Fruit fly (Drosophila melanogaster) whole organism, embryonic: ENCODE measurements around the gene Lst8.

Experiments
- Abd-B ChIP-seq: fragments of 200-800 bp; sonication (Bioruptor generic); optimal IDR thresholded peaks from 2 replicates; lab custom pipeline; 2018; ENCODE audit warnings: missing biosample characterization, mild to moderate bottlenecking, missing genetic modification characterization, moderate library complexity
- Asciz ChIP-seq: fragments of 200-800 bp; sonication (Bioruptor generic); optimal IDR thresholded peaks from 2 replicates; lab custom pipeline; 2017; ENCODE audit warnings: missing biosample characterization, mild to moderate bottlenecking, missing genetic modification characterization, missing genetic modification reagents
- B-H2 ChIP-seq: fragments of 200-800 bp; sonication (Bioruptor generic); optimal IDR thresholded peaks from 2 replicates; lab custom pipeline; 2018; ENCODE audit warnings: missing biosample characterization, mild to moderate bottlenecking, missing genetic modification characterization
- C15 ChIP-seq: fragments of 200-800 bp; sonication (Bioruptor generic); IDR thresholded peaks from 3 replicates; pipeline ENCODE4 v1.3.6; 2022; ENCODE audit warnings: missing biosample characterization, missing genetic modification characterization
- CG11247 ChIP-seq: fragments of 200-800 bp; sonication (Bioruptor generic); IDR thresholded peaks from 2 replicates; pipeline ENCODE4 v1.3.6; 2022; ENCODE audit warnings: missing biosample characterization, missing genetic modification characterization
- CG13894 ChIP-seq: fragments of 200-800 bp; sonication (Bioruptor generic); optimal IDR thresholded peaks from 3 replicates; lab custom pipeline; 2018; ENCODE audit warnings: missing biosample characterization, mild to moderate bottlenecking, missing genetic modification characterization, moderate library complexity
- CG15269 ChIP-seq: fragments of 200-800 bp; sonication (Bioruptor generic); optimal IDR thresholded peaks from 2 replicates; lab custom pipeline; 2018; ENCODE audit warnings: missing biosample characterization, mild to moderate bottlenecking, missing genetic modification characterization, moderate library complexity
- CG17359 ChIP-seq: fragments of 200-800 bp; sonication (Bioruptor generic); optimal IDR thresholded peaks from 3 replicates; lab custom pipeline; 2018; ENCODE audit warnings: missing biosample characterization, mild to moderate bottlenecking, missing genetic modification characterization, moderate library complexity
- CG17385 ChIP-seq: fragments of 200-800 bp; sonication (Bioruptor generic); optimal IDR thresholded peaks from 3 replicates; lab custom pipeline; 2018; ENCODE audit warnings: missing biosample characterization, mild to moderate bottlenecking, missing genetic modification characterization
- CG18476 ChIP-seq: fragments of 200-800 bp; sonication (Bioruptor generic); optimal IDR thresholded peaks from 2 replicates; lab custom pipeline; 2016; ENCODE audit warnings: missing biosample characterization, mild to moderate bottlenecking, missing genetic modification characterization
- CG2202 ChIP-seq: fragments of 200-800 bp; sonication (Bioruptor generic); optimal IDR thresholded peaks from 2 replicates; lab custom pipeline; 2018; ENCODE audit warnings: missing biosample characterization, mild to moderate bottlenecking, missing genetic modification characterization
- CG31224 ChIP-seq: fragments of 200-800 bp; sonication (Bioruptor generic); IDR thresholded peaks from 2 replicates; pipeline ENCODE4 v1.3.6; 2022; ENCODE audit warnings: missing biosample characterization, missing genetic modification characterization
- CG31441 ChIP-seq: fragments of 200-800 bp; sonication (Bioruptor generic); IDR thresholded peaks from 2 replicates; pipeline ENCODE4 v1.3.6; 2022; ENCODE audit warnings: missing biosample characterization, missing genetic modification characterization
- CG32532 ChIP-seq: fragments of 200-800 bp; sonication (Bioruptor generic); IDR thresholded peaks from 2 replicates; pipeline ENCODE4 v1.3.6; 2022; ENCODE audit warnings: missing biosample characterization, missing genetic modification characterization
- CG34422 ChIP-seq: fragments of 200-800 bp; sonication (Bioruptor generic); IDR thresholded peaks from 3 replicates; pipeline ENCODE4 v1.3.6; 2022; ENCODE audit warnings: missing biosample characterization, missing genetic modification characterization
- CG4282 ChIP-seq: fragments of 200-800 bp; sonication (Bioruptor generic); optimal IDR thresholded peaks from 2 replicates; lab custom pipeline; 2016; ENCODE audit warnings: missing biosample characterization, missing genetic modification characterization
- CG6683 ChIP-seq: fragments of 200-800 bp; sonication (Bioruptor generic); optimal IDR thresholded peaks from 2 replicates; lab custom pipeline; 2017; ENCODE audit warnings: missing biosample characterization, mild to moderate bottlenecking, missing genetic modification characterization, missing genetic modification reagents
- CG6813 ChIP-seq: fragments of 200-800 bp; sonication (Bioruptor generic); optimal IDR thresholded peaks from 2 replicates; lab custom pipeline; 2017; ENCODE audit warnings: missing biosample characterization, missing genetic modification characterization, mild to moderate bottlenecking, moderate library complexity, missing genetic modification reagents
- CG7987 ChIP-seq: fragments of 200-800 bp; sonication (Bioruptor generic); optimal IDR thresholded peaks from 2 replicates; lab custom pipeline; 2018; ENCODE audit warnings: missing biosample characterization, mild to moderate bottlenecking, missing genetic modification characterization, moderate library complexity
- Dip3 ChIP-seq: fragments of 200-800 bp; sonication (Bioruptor generic); optimal IDR thresholded peaks from 3 replicates; lab custom pipeline; 2016; ENCODE audit warnings: missing biosample characterization, missing genetic modification characterization
- HLH4C ChIP-seq: fragments of 200-800 bp; sonication (Bioruptor generic); IDR thresholded peaks from 3 replicates; pipeline ENCODE4 v1.3.6; 2022; ENCODE audit warnings: missing biosample characterization, missing genetic modification characterization; ENCODE audit not compliant: partially characterized antibody
- Hsf ChIP-seq: fragments of 200-800 bp; sonication (Bioruptor generic); optimal IDR thresholded peaks from 3 replicates; lab custom pipeline; 2016; ENCODE audit warnings: missing biosample characterization, missing genetic modification characterization
- Meics ChIP-seq: fragments of 200-800 bp; sonication (Bioruptor generic); optimal IDR thresholded peaks from 2 replicates; lab custom pipeline; 2017; ENCODE audit warnings: missing biosample characterization, mild to moderate bottlenecking, missing genetic modification characterization
- Myb ChIP-seq: fragments of 200-800 bp; sonication (Bioruptor generic); optimal IDR thresholded peaks from 2 replicates; lab custom pipeline; 2016; ENCODE audit warnings: missing biosample characterization, missing genetic modification characterization
- Opbp ChIP-seq: fragments of 200-800 bp; sonication (Bioruptor generic); IDR thresholded peaks from 3 replicates; pipeline ENCODE4 v1.3.6; 2022; ENCODE audit warnings: missing biosample characterization, missing genetic modification characterization; ENCODE audit not compliant: partially characterized antibody
- Ptx1 ChIP-seq: fragments of 200-800 bp; sonication (Bioruptor generic); IDR thresholded peaks from 2 replicates; pipeline ENCODE4 v1.3.6; 2022; ENCODE audit warnings: missing biosample characterization, missing genetic modification characterization
- Stat92E ChIP-seq, 3 experiments: fragments of >200 bp in 2 of 3; fragments of 200-800 bp in 1 of 3; sonication (Bioruptor generic) in 1 of 3; optimal IDR thresholded peaks; 2 replicates each; lab custom pipeline; 2017 to 2019; ENCODE audit warnings: missing biosample characterization in 3 of 3, missing genetic modification characterization in 3 of 3, mild to moderate bottlenecking in 1 of 3, moderate library complexity in 1 of 3
- Vsx1 ChIP-seq: fragments of 200-800 bp; sonication (Bioruptor generic); optimal IDR thresholded peaks from 2 replicates; lab custom pipeline; 2017; ENCODE audit warnings: missing biosample characterization, mild to moderate bottlenecking, missing genetic modification characterization, missing genetic modification reagents
- Xrp1 ChIP-seq: fragments of 200-800 bp; sonication (Bioruptor generic); IDR thresholded peaks from 2 replicates; pipeline ENCODE4 v1.3.6; 2022; ENCODE audit warnings: missing biosample characterization, missing genetic modification characterization
- YL-1 ChIP-seq: fragments of 200-800 bp; sonication (Bioruptor generic); optimal IDR thresholded peaks from 3 replicates; lab custom pipeline; 2017; ENCODE audit warnings: missing biosample characterization, mild to moderate bottlenecking, missing genetic modification characterization
- abd-A ChIP-seq: fragments of 200-800 bp; sonication (Bioruptor generic); optimal IDR thresholded peaks from 3 replicates; lab custom pipeline; 2019; ENCODE audit warnings: missing biosample characterization, mild to moderate bottlenecking, missing genetic modification characterization, moderate library complexity
- bab2 ChIP-seq: fragments of 200-800 bp; sonication (Bioruptor generic); optimal IDR thresholded peaks from 2 replicates; lab custom pipeline; 2016; ENCODE audit warnings: missing biosample characterization, missing genetic modification characterization
- cg ChIP-seq: fragments of 200-800 bp; sonication (Bioruptor generic); optimal IDR thresholded peaks from 3 replicates; lab custom pipeline; 2019; ENCODE audit warnings: missing biosample characterization, mild to moderate bottlenecking, missing genetic modification characterization, moderate library complexity
- corto ChIP-seq: fragments of 200-800 bp; sonication (Bioruptor generic); optimal IDR thresholded peaks from 2 replicates; lab custom pipeline; 2016; ENCODE audit warnings: missing biosample characterization, mild to moderate bottlenecking, missing genetic modification characterization, moderate library complexity
- dan ChIP-seq: fragments of 200-800 bp; sonication (Bioruptor generic); IDR thresholded peaks from 2 replicates; pipeline ENCODE4 v1.3.6; 2022; ENCODE audit warnings: missing biosample characterization, missing genetic modification characterization
- esg ChIP-seq: fragments of 200-800 bp; sonication (Bioruptor generic); conservative IDR thresholded peaks from 2 replicates; pipeline ENCODE4 v1.3.6; 2022; ENCODE audit warnings: missing biosample characterization, missing genetic modification characterization
- eyg ChIP-seq: fragments of 200-800 bp; sonication (Bioruptor generic); optimal IDR thresholded peaks from 3 replicates; lab custom pipeline; 2016; ENCODE audit warnings: missing biosample characterization, missing genetic modification characterization
- gcm2 ChIP-seq: fragments of 200-800 bp; sonication (Bioruptor generic); optimal IDR thresholded peaks from 2 replicates; lab custom pipeline; 2016; ENCODE audit warnings: missing biosample characterization, missing genetic modification characterization
- ken ChIP-seq: fragments of 200-800 bp; sonication (Bioruptor generic); IDR thresholded peaks from 3 replicates; pipeline ENCODE4 v1.3.6; 2022; ENCODE audit warnings: missing biosample characterization, missing genetic modification characterization
- maf-S ChIP-seq: fragments of 200-800 bp; sonication (Bioruptor generic); optimal IDR thresholded peaks from 2 replicates; lab custom pipeline; 2016; ENCODE audit warnings: missing biosample characterization, missing genetic modification characterization
- nom ChIP-seq: fragments of 200-800 bp; sonication (Bioruptor generic); optimal IDR thresholded peaks from 2 replicates; lab custom pipeline; 2017; ENCODE audit warnings: missing biosample characterization, missing genetic modification characterization, mild to moderate bottlenecking, moderate library complexity, missing genetic modification reagents
- pita ChIP-seq: fragments of 200-800 bp; sonication (Bioruptor generic); optimal IDR thresholded peaks from 2 replicates; lab custom pipeline; 2017; ENCODE audit warnings: missing biosample characterization, mild to moderate bottlenecking, missing genetic modification characterization
- pros ChIP-seq: fragments of 200-800 bp; sonication (Bioruptor generic); optimal IDR thresholded peaks from 3 replicates; lab custom pipeline; 2019; ENCODE audit warnings: missing biosample characterization, mild to moderate bottlenecking, missing genetic modification characterization, moderate library complexity
- rib ChIP-seq: fragments of 200-800 bp; sonication (Bioruptor generic); IDR thresholded peaks from 2 replicates; pipeline ENCODE4 v1.3.6; 2022; ENCODE audit warnings: missing biosample characterization, missing genetic modification characterization
- row ChIP-seq: fragments of 200-800 bp; sonication (Bioruptor generic); IDR thresholded peaks from 3 replicates; pipeline ENCODE4 v1.3.6; 2022; ENCODE audit warnings: missing biosample characterization, missing genetic modification characterization
- trem ChIP-seq: fragments of 200-800 bp; optimal IDR thresholded peaks from 3 replicates; lab custom pipeline; 2019; ENCODE audit warnings: missing biosample characterization, mild to moderate bottlenecking, missing genetic modification characterization, moderate library complexity
- vnd ChIP-seq: fragments of 200-800 bp; sonication (Bioruptor generic); IDR thresholded peaks from 3 replicates; pipeline ENCODE4 v1.3.6; 2022; ENCODE audit warnings: missing biosample characterization, missing genetic modification characterization; ENCODE audit not compliant: partially characterized antibody
- zfh1 ChIP-seq: fragments of 200-800 bp; sonication (Bioruptor generic); IDR thresholded peaks from 3 replicates; pipeline ENCODE4 v1.3.6; 2022; ENCODE audit warnings: missing biosample characterization, missing genetic modification characterization

Gene Lst8

dm6 chrX:9584104-9584947 lies 21.4 kb downstream of the Lst8 start (continued):
- peak; percentile 59 for TF ChIP-seq pros
- TF ChIP-seq CG6683, result no peak
- peak; percentile 12; the same call in 1 of the 3 replicates for TF ChIP-seq Opbp (GFP tag; lab: Robert Waterston, UW)
- no peak for TF ChIP-seq CG31441 (GFP tag; lab: Robert Waterston, UW)
- no peak for TF ChIP-seq corto (GFP tag; lab: Kevin White, UChicago)
- TF ChIP-seq B-H2 (GFP tag; lab: Kevin White, UChicago), result peak; percentile 14
- no peak for TF ChIP-seq CG4282
- TF ChIP-seq bab2 (GFP tag; lab: Kevin White, UChicago), result no peak
- no peak for TF ChIP-seq C15 (GFP tag; lab: Robert Waterston, UW)
- TF ChIP-seq Xrp1 (GFP tag; lab: Robert Waterston, UW), result no peak
- TF ChIP-seq ken (GFP tag; lab: Robert Waterston, UW), result no peak
- no peak for TF ChIP-seq Myb (GFP tag; lab: Kevin White, UChicago)
- TF ChIP-seq Meics, result peak; percentile 23
- TF ChIP-seq esg (GFP tag; lab: Robert Waterston, UW), result peak; percentile 35; the same call in 1 of the 2 replicates
- TF ChIP-seq CG13894 (tag; lab: Kevin White, UChicago), result peak; percentile 84
- TF ChIP-seq CG2202 (tag; lab: Kevin White, UChicago), result no peak
- no peak for TF ChIP-seq CG17385 (GFP tag; lab: Kevin White, UChicago)
- peak; percentile 61 for TF ChIP-seq Abd-B
- peak; percentile 78; the same call in 1 of the 2 replicates for TF ChIP-seq rib (GFP tag; lab: Robert Waterston, UW)
- TF ChIP-seq CG18476 (GFP tag; lab: Kevin White, UChicago), result no peak
- peak; percentile 15 for TF ChIP-seq Vsx1 (GFP tag; lab: Kevin White, UChicago)
- TF ChIP-seq HLH4C (GFP tag; lab: Robert Waterston, UW), result no peak
- TF ChIP-seq vnd (GFP tag; lab: Robert Waterston, UW), result no peak
- TF ChIP-seq Dip3 (GFP tag; lab: Kevin White, UChicago), result no peak
- TF ChIP-seq YL-1, result no peak
- peak; percentile 42 for TF ChIP-seq CG17359 (tag; lab: Kevin White, UChicago)
- TF ChIP-seq dan (GFP tag; lab: Robert Waterston, UW), result no peak
- peak; percentile 24 for TF ChIP-seq maf-S (GFP tag; lab: Kevin White, UChicago)
- TF ChIP-seq Stat92E (GFP tag; optimal IDR thresholded peaks at IDR 0.05; lab: Kevin White, UChicago), result peak in 2 of 3 experiments; percentile 74 to 97
- no peak; the same call in 2 of the 3 replicates for TF ChIP-seq CG34422 (GFP tag; lab: Robert Waterston, UW)
- TF ChIP-seq Hsf (GFP tag; lab: Kevin White, UChicago), result no peak
- no peak for TF ChIP-seq zfh1
- 0 out of 2 replicates have a peak, but pooled peaks have one; percentile 13 for TF ChIP-seq CG31224
- TF ChIP-seq CG7987, result no peak
- no peak for TF ChIP-seq gcm2 (GFP tag; lab: Kevin White, UChicago)
- peak; percentile 56 for TF ChIP-seq Ptx1 (GFP tag; lab: Robert Waterston, UW)
- peak; percentile 68 for TF ChIP-seq CG15269
- peak; percentile 83 for TF ChIP-seq cg (GFP tag; lab: Kevin White, UChicago)
- TF ChIP-seq eyg (GFP tag; lab: Kevin White, UChicago), result no peak
- no peak for TF ChIP-seq pita (GFP tag; lab: Kevin White, UChicago)
- peak; percentile 90 for TF ChIP-seq row (GFP tag; lab: Robert Waterston, UW)
- TF ChIP-seq Asciz (GFP tag; lab: Kevin White, UChicago), result no peak
- TF ChIP-seq CG32532 (GFP tag; lab: Robert Waterston, UW), result peak; percentile 55
- peak; percentile 91 for TF ChIP-seq abd-A (tag; lab: Kevin White, UChicago)
- peak; percentile 12 for TF ChIP-seq nom (GFP tag; lab: Kevin White, UChicago)
- TF ChIP-seq trem (tag; lab: Kevin White, UChicago), result no peak
- peak; percentile 39 for TF ChIP-seq CG6813 (GFP tag; lab: Kevin White, UChicago)
- peak; percentile 6; the same call in 1 of the 2 replicates for TF ChIP-seq CG11247 (GFP tag; lab: Robert Waterston, UW)
